Fruit fly (Drosophila melanogaster): ENCODE results near the gene CG11741.
A peak's percentile ranks its signal among the peaks of the same experiment; 100 is the strongest.

The CG11741 gene

dm6 chr3R:8511258-8511657, 17.4 kb downstream of the CG11741 start, which contains the start of gene Or85b:
Gene Or85b, minus strand, starts transcription at chr3R:8511358.
- TF ChIP-seq CG7368 (GFP tag; optimal IDR thresholded peaks at IDR 0.05) (no peak), Eip78C (GFP tag) (no peak), CG3919 (GFP tag; optimal IDR thresholded peaks at IDR 0.05) (no peak), CG6792 (GFP tag; optimal IDR thresholded peaks at IDR 0.05) (no peak), spab (GFP tag; optimal IDR thresholded peaks at IDR 0.05) (no peak), fd59A (GFP tag; optimal IDR thresholded peaks at IDR 0.05) (no peak), ss (GFP tag; optimal IDR thresholded peaks at IDR 0.05) (no peak), Hr4 (GFP tag; optimal IDR thresholded peaks at IDR 0.05) (no peak), CG32006 (GFP tag; optimal IDR thresholded peaks at IDR 0.05) (no peak), Blimp-1 (GFP tag; optimal IDR thresholded peaks at IDR 0.05) (no peak), pdm3 (GFP tag; optimal IDR thresholded peaks at IDR 0.05) (no peak), dsx (GFP tag; optimal IDR thresholded peaks at IDR 0.05; ENCODE audit: poor library complexity, severe bottlenecking) (no peak), vri (GFP tag; optimal IDR thresholded peaks at IDR 0.05) (no peak)

- TF ChIP-seq acj6 (GFP tag; optimal IDR thresholded peaks at IDR 0.05) (no peak), OdsH (GFP tag; optimal IDR thresholded peaks at IDR 0.05) (no peak), salr (GFP tag; optimal IDR thresholded peaks at IDR 0.05) (no peak), CG8119 (GFP tag; IDR thresholded peaks at IDR 0.05) (no peak), dac (GFP tag; optimal IDR thresholded peaks at IDR 0.05) (no peak), dsx (GFP tag; optimal IDR thresholded peaks at IDR 0.05; ENCODE audit: poor library complexity, severe bottlenecking) (no peak), Gug (GFP tag; IDR thresholded peaks at IDR 0.05) (no peak), Eip78C (GFP tag) (no peak), achi (GFP tag; optimal IDR thresholded peaks at IDR 0.05) (no peak), CG7368 (GFP tag; optimal IDR thresholded peaks at IDR 0.05) (no peak), CG11294 (GFP tag; IDR thresholded peaks at IDR 0.05) (no peak), CG31627 (GFP tag; optimal IDR thresholded peaks at IDR 0.05) (no peak), CG4318 (GFP tag; optimal IDR thresholded peaks at IDR 0.05) (no peak), Lpt (GFP tag; optimal IDR thresholded peaks at IDR 0.05) (no peak)
These were observed 44.1 kb downstream of the CG11741 start for dm6 chr3R:8484573-8484972.

- TF ChIP-seq Eip75B (GFP tag; optimal IDR thresholded peaks at IDR 0.05) (peak; percentile 21), vri (GFP tag; optimal IDR thresholded peaks at IDR 0.05) (no peak), svp (GFP tag) (peak; percentile 22), spab (GFP tag; optimal IDR thresholded peaks at IDR 0.05) (peak; percentile 4), CG16779 (tag; optimal IDR thresholded peaks at IDR 0.05) (no peak), Sox102F (GFP tag; optimal IDR thresholded peaks at IDR 0.05) (no peak), Ets96B (tag; optimal IDR thresholded peaks at IDR 0.05) (peak; percentile 37), CG10631 (GFP tag; optimal IDR thresholded peaks at IDR 0.05) (peak; percentile 6), Gug (GFP tag; IDR thresholded peaks at IDR 0.05) (no peak), eg (GFP tag; IDR thresholded peaks at IDR 0.05) (peak; percentile 47; the same call in 1 of the 3 replicates), CG3919 (GFP tag; optimal IDR thresholded peaks at IDR 0.05) (peak; percentile 35), CG10669 (GFP tag; optimal IDR thresholded peaks at IDR 0.05) (peak; percentile 37), achi (GFP tag; optimal IDR thresholded peaks at IDR 0.05) (peak; percentile 15), fkh (GFP tag; optimal IDR thresholded peaks at IDR 0.05) (no peak), CG6808 (GFP tag; optimal IDR thresholded peaks at IDR 0.05) (peak; percentile 24), CG6854 (GFP tag; optimal IDR thresholded peaks at IDR 0.05) (no peak), ss (GFP tag; optimal IDR thresholded peaks at IDR 0.05) (peak in 1 of 2 experiments; percentile 15), Eip78C (GFP tag) (peak; percentile 57), cyc (GFP tag; optimal IDR thresholded peaks at IDR 0.05) (peak; percentile 6), CG6792 (GFP tag; optimal IDR thresholded peaks at IDR 0.05) (peak; percentile 6), CG9139 (GFP tag; optimal IDR thresholded peaks at IDR 0.05) (no peak), Hr38 (GFP tag; optimal IDR thresholded peaks at IDR 0.05) (no peak), CG6163 (GFP tag; IDR thresholded peaks at IDR 0.05) (peak; percentile 62; the same call in 2 of the 3 replicates), lz (GFP tag; optimal IDR thresholded peaks at IDR 0.05) (peak; percentile 2), CG1621 (tag; optimal IDR thresholded peaks at IDR 0.05) (peak; percentile 10), pdm3 (GFP tag; optimal IDR thresholded peaks at IDR 0.05) (peak; percentile 13), acj6 (GFP tag; optimal IDR thresholded peaks at IDR 0.05) (peak; percentile 7), CG15336 (GFP tag; IDR thresholded peaks at IDR 0.05) (0 out of 2 replicates have a peak, but pooled peaks have one; percentile 17)
These were observed 45.8 kb downstream of the CG11741 start for dm6 chr3R:8482881-8483280.
